Fruit fly (Drosophila melanogaster) whole organism, prepupa: ENCODE results near the gene Acp63F.
A peak's percentile ranks its signal among the peaks of the same experiment; 100 is the strongest.

Source experiments
- CG10631 ChIP-seq: fragments of 200-800 bp; sonication (Bioruptor generic); optimal IDR thresholded peaks from 2 replicates; lab custom pipeline; 2016; ENCODE audit warnings: missing biosample characterization, missing genetic modification characterization
- CG10669 ChIP-seq: fragments of 200-800 bp; sonication (Bioruptor generic); optimal IDR thresholded peaks from 3 replicates; lab custom pipeline; 2018; ENCODE audit warnings: missing biosample characterization, mild to moderate bottlenecking, missing genetic modification characterization, moderate library complexity
- CG11294 ChIP-seq: fragments of 200-800 bp; sonication (Bioruptor generic); IDR thresholded peaks from 2 replicates; pipeline ENCODE4 v1.3.6; 2022; ENCODE audit warnings: missing biosample characterization, missing genetic modification characterization
- CG11762 ChIP-seq: fragments of 200-800 bp; sonication (Bioruptor generic); optimal IDR thresholded peaks from 3 replicates; lab custom pipeline; 2016; ENCODE audit warnings: missing biosample characterization, missing genetic modification characterization; ENCODE audit not compliant: insufficient read depth
- CG11902 ChIP-seq: fragments of 200-800 bp; sonication (Bioruptor generic); optimal IDR thresholded peaks from 3 replicates; lab custom pipeline; 2016; ENCODE audit warnings: missing biosample characterization, missing genetic modification characterization
- CG1621 ChIP-seq: fragments of 200-800 bp; sonication (Bioruptor generic); optimal IDR thresholded peaks from 3 replicates; lab custom pipeline; 2018; ENCODE audit warnings: missing biosample characterization, mild to moderate bottlenecking, missing genetic modification characterization
- CG3032 ChIP-seq: fragments of 200-800 bp; optimal IDR thresholded peaks from 2 replicates; lab custom pipeline; 2019; ENCODE audit warnings: missing biosample characterization, mild to moderate bottlenecking, missing genetic modification characterization, moderate library complexity
- CG31627 ChIP-seq: fragments of 200-800 bp; sonication (Bioruptor generic); optimal IDR thresholded peaks from 3 replicates; lab custom pipeline; 2016; ENCODE audit warnings: missing biosample characterization, missing genetic modification characterization
- CG32006 ChIP-seq: fragments of 200-800 bp; sonication (Bioruptor generic); optimal IDR thresholded peaks from 3 replicates; lab custom pipeline; 2017; ENCODE audit warnings: missing biosample characterization, mild to moderate bottlenecking, missing genetic modification characterization
- CG34406 ChIP-seq: fragments of 200-800 bp; sonication (Bioruptor generic); optimal IDR thresholded peaks from 3 replicates; lab custom pipeline; 2016; ENCODE audit warnings: missing biosample characterization, missing genetic modification characterization
- CG4318 ChIP-seq: fragments of 200-800 bp; sonication (Bioruptor generic); optimal IDR thresholded peaks from 3 replicates; lab custom pipeline; 2017; ENCODE audit warnings: missing biosample characterization, mild to moderate bottlenecking, missing genetic modification characterization
- CG6163 ChIP-seq: fragments of 200-800 bp; sonication (Bioruptor generic); IDR thresholded peaks from 3 replicates; pipeline ENCODE4 v1.3.6; 2022; ENCODE audit warnings: missing biosample characterization, missing genetic modification characterization
- CG6276 ChIP-seq: fragments of 200-800 bp; sonication (Bioruptor generic); optimal IDR thresholded peaks from 2 replicates; lab custom pipeline; 2017; ENCODE audit warnings: missing biosample characterization, mild to moderate bottlenecking, missing genetic modification characterization
- CG6792 ChIP-seq: fragments of 200-800 bp; sonication (Bioruptor generic); optimal IDR thresholded peaks from 3 replicates; lab custom pipeline; 2016; ENCODE audit warnings: missing biosample characterization, missing genetic modification characterization
- CG6808 ChIP-seq: fragments of 200-800 bp; sonication (Bioruptor generic); optimal IDR thresholded peaks from 3 replicates; lab custom pipeline; 2017; ENCODE audit warnings: missing biosample characterization, missing genetic modification characterization, mild to moderate bottlenecking, moderate library complexity, missing genetic modification reagents
- CG6854 ChIP-seq: fragments of 200-800 bp; sonication (Bioruptor generic); optimal IDR thresholded peaks from 2 replicates; lab custom pipeline; 2017; ENCODE audit warnings: missing biosample characterization, mild to moderate bottlenecking, missing genetic modification characterization
- CG7368 ChIP-seq: fragments of 200-800 bp; sonication (Bioruptor generic); optimal IDR thresholded peaks from 3 replicates; lab custom pipeline; 2016; ENCODE audit warnings: missing biosample characterization, missing genetic modification characterization
- CG8119 ChIP-seq: fragments of 200-800 bp; sonication (Bioruptor generic); IDR thresholded peaks from 3 replicates; pipeline ENCODE4 v1.3.6; 2022; ENCODE audit warnings: missing biosample characterization, missing genetic modification characterization
- CG8632 ChIP-seq: fragments of 200-800 bp; sonication (Bioruptor generic); optimal IDR thresholded peaks from 3 replicates; lab custom pipeline; 2016; ENCODE audit warnings: missing biosample characterization, missing genetic modification characterization
- CG9139 ChIP-seq: fragments of 200-800 bp; sonication (Bioruptor generic); optimal IDR thresholded peaks from 3 replicates; lab custom pipeline; 2017; ENCODE audit warnings: missing biosample characterization, mild to moderate bottlenecking, missing genetic modification characterization
- Eip78C ChIP-seq: fragments of 200-800 bp; sonication (Bioruptor generic); peaks from one replicate; lab custom pipeline; 2016; ENCODE audit warnings: missing biosample characterization, missing genetic modification characterization
- Eip93F ChIP-seq: fragments of 200-800 bp; sonication (Bioruptor generic); optimal IDR thresholded peaks from 2 replicates; lab custom pipeline; 2016; ENCODE audit warnings: missing biosample characterization, mild to moderate bottlenecking, missing genetic modification characterization
- Ets21C ChIP-seq: fragments of 200-800 bp; sonication (Bioruptor generic); optimal IDR thresholded peaks from 3 replicates; lab custom pipeline; 2016; ENCODE audit warnings: missing biosample characterization, missing genetic modification characterization
- Ets96B ChIP-seq: fragments of 200-800 bp; optimal IDR thresholded peaks from 2 replicates; lab custom pipeline; 2019; ENCODE audit warnings: missing biosample characterization, mild to moderate bottlenecking, missing genetic modification characterization, moderate library complexity
- Gug ChIP-seq: fragments of 200-800 bp; sonication (Bioruptor generic); IDR thresholded peaks from 2 replicates; pipeline ENCODE4 v1.3.6; 2022; ENCODE audit warnings: missing biosample characterization, missing genetic modification characterization
- Hr38 ChIP-seq: sonication (Bioruptor generic); optimal IDR thresholded peaks from 2 replicates; lab custom pipeline; 2016; ENCODE audit warnings: missing biosample characterization, missing genetic modification characterization
- Hr39 ChIP-seq: fragments of 200-800 bp; sonication (Bioruptor generic); optimal IDR thresholded peaks from 2 replicates; lab custom pipeline; 2016; ENCODE audit warnings: missing biosample characterization, missing genetic modification characterization
- Hr4 ChIP-seq: fragments of 200-800 bp; sonication (Bioruptor generic); optimal IDR thresholded peaks from 3 replicates; lab custom pipeline; 2016; ENCODE audit warnings: missing biosample characterization, missing genetic modification characterization
- Met ChIP-seq: fragments of 200-800 bp; sonication (Bioruptor generic); optimal IDR thresholded peaks from 3 replicates; lab custom pipeline; 2016; ENCODE audit warnings: missing biosample characterization, missing genetic modification characterization
- Sox102F ChIP-seq: fragments of 200-800 bp; sonication (Bioruptor generic); optimal IDR thresholded peaks from 2 replicates; lab custom pipeline; 2016; ENCODE audit warnings: missing biosample characterization, mild to moderate bottlenecking, missing genetic modification characterization
- Sox14 ChIP-seq: fragments of 200-800 bp; sonication (Bioruptor generic); optimal IDR thresholded peaks from 3 replicates; lab custom pipeline; 2016; ENCODE audit warnings: missing biosample characterization, missing genetic modification characterization
- Sox15 ChIP-seq: fragments of 200-800 bp; sonication (Bioruptor generic); optimal IDR thresholded peaks from 3 replicates; lab custom pipeline; 2016; ENCODE audit warnings: missing biosample characterization, missing genetic modification characterization
- acj6 ChIP-seq: fragments of 200-800 bp; sonication (Bioruptor generic); optimal IDR thresholded peaks from 3 replicates; lab custom pipeline; 2016; ENCODE audit warnings: missing biosample characterization, missing genetic modification characterization
- dsx ChIP-seq: fragments of 200-800 bp; optimal IDR thresholded peaks from 3 replicates; lab custom pipeline; 2019; ENCODE audit warnings: missing biosample characterization, mild to moderate bottlenecking, missing genetic modification characterization, moderate library complexity; ENCODE audit not compliant: poor library complexity, severe bottlenecking
- eg ChIP-seq: fragments of 200-800 bp; sonication (Bioruptor generic); IDR thresholded peaks from 3 replicates; pipeline ENCODE4 v1.3.6; 2022; ENCODE audit warnings: missing biosample characterization, missing genetic modification characterization
- esn ChIP-seq: fragments of 200-800 bp; sonication (Bioruptor generic); optimal IDR thresholded peaks from 2 replicates; lab custom pipeline; 2016; ENCODE audit warnings: missing biosample characterization, mild to moderate bottlenecking, missing genetic modification characterization, moderate library complexity
- fd59A ChIP-seq: fragments of 200-800 bp; sonication (Bioruptor generic); optimal IDR thresholded peaks from 2 replicates; lab custom pipeline; 2017; ENCODE audit warnings: missing biosample characterization, mild to moderate bottlenecking, missing genetic modification characterization, missing genetic modification reagents
- fd85E ChIP-seq: fragments of 200-800 bp; sonication (Bioruptor generic); optimal IDR thresholded peaks from 3 replicates; lab custom pipeline; 2016; ENCODE audit warnings: missing biosample characterization, missing genetic modification characterization
- fkh ChIP-seq: fragments of 200-800 bp; sonication (Bioruptor generic); optimal IDR thresholded peaks from 3 replicates; lab custom pipeline; 2017; ENCODE audit warnings: missing biosample characterization, mild to moderate bottlenecking, missing genetic modification characterization, moderate library complexity
- lz ChIP-seq: fragments of 200-800 bp; sonication (Bioruptor generic); optimal IDR thresholded peaks from 3 replicates; lab custom pipeline; 2016; ENCODE audit warnings: missing biosample characterization, missing genetic modification characterization
- pdm3 ChIP-seq: fragments of 200-800 bp; sonication (Bioruptor generic); optimal IDR thresholded peaks from 3 replicates; lab custom pipeline; 2016; ENCODE audit warnings: missing biosample characterization, missing genetic modification characterization
- salr ChIP-seq, 2 experiments: fragments of 200-800 bp; sonication (Bioruptor generic); optimal IDR thresholded peaks; 3 replicates each; lab custom pipeline; 2016 to 2018; ENCODE audit warnings: missing biosample characterization in 2 of 2, missing genetic modification characterization in 2 of 2, mild to moderate bottlenecking in 1 of 2
- spab ChIP-seq: fragments of 200-800 bp; sonication (Bioruptor generic); optimal IDR thresholded peaks from 2 replicates; lab custom pipeline; 2017; ENCODE audit warnings: missing biosample characterization, mild to moderate bottlenecking, missing genetic modification characterization, missing genetic modification reagents
- ss ChIP-seq, 2 experiments: fragments of 200-800 bp; sonication (Bioruptor generic); optimal IDR thresholded peaks; 2 replicates in 1 of 2; 3 replicates in 1 of 2; lab custom pipeline; 2017 to 2018; ENCODE audit warnings: mild to moderate bottlenecking in 2 of 2, missing biosample characterization in 2 of 2, missing genetic modification characterization in 2 of 2, moderate library complexity in 1 of 2
- svp ChIP-seq: fragments of 200-800 bp; sonication (Bioruptor generic); peaks from one replicate; lab custom pipeline; 2016; ENCODE audit warnings: missing biosample characterization, missing genetic modification characterization

Gene Acp63F

DNA sequence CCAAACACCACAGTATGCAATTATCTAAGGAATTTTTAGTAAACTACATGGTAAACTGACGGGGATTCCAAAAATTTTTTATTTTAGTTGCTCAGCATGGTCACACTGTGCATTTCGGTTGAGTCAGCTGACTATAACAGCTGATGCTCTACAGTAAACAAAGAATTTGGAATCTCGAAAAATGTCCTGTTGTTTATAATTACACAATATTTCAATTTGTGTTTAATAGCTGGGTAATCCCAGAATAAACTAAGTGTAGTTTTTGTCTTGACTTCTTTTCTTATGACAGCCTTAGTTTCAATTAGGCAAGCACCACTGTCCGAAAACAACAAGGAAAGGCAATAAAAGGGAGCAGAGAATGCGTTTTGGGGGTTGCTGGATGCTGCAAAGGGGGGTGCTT lies 30.5 kb downstream of the Acp63F start (continued):
- TF ChIP-seq acj6 (GFP tag; lab: Kevin White, UChicago) (peak; percentile 38), svp (GFP tag; lab: Kevin White, UChicago) (no peak), CG10669 (GFP tag; lab: Kevin White, UChicago) (no peak), Ets21C (GFP tag; lab: Kevin White, UChicago) (peak; percentile 66), Eip93F (GFP tag; lab: Kevin White, UChicago) (no peak), CG32006 (GFP tag; lab: Kevin White, UChicago) (peak; percentile 36), Eip78C (GFP tag; lab: Kevin White, UChicago) (peak; percentile 77), Sox102F (peak; percentile 27), CG31627 (GFP tag; lab: Kevin White, UChicago) (peak; percentile 69), CG4318 (GFP tag; lab: Kevin White, UChicago) (peak; percentile 58), eg (GFP tag; lab: Robert Waterston, UW) (peak; percentile 27; the same call in 1 of the 3 replicates), fd85E (GFP tag; lab: Kevin White, UChicago) (no peak), spab (no peak), Met (GFP tag; lab: Kevin White, UChicago) (peak; percentile 57), Hr39 (GFP tag; lab: Kevin White, UChicago) (peak; percentile 71), Gug (GFP tag; lab: Robert Waterston, UW) (no peak), CG34406 (GFP tag; lab: Kevin White, UChicago) (no peak), esn (GFP tag; lab: Kevin White, UChicago) (peak; percentile 23), CG6163 (GFP tag; lab: Robert Waterston, UW) (peak; percentile 40), salr (GFP tag; optimal IDR thresholded peaks at IDR 0.05; lab: Kevin White, UChicago) (no peak), CG10631 (GFP tag; lab: Kevin White, UChicago) (peak; percentile 32), fkh (GFP tag; lab: Kevin White, UChicago) (no peak), fd59A (peak; percentile 14), Hr38 (GFP tag; lab: Kevin White, UChicago) (no peak), CG8119 (no peak)

DNA sequence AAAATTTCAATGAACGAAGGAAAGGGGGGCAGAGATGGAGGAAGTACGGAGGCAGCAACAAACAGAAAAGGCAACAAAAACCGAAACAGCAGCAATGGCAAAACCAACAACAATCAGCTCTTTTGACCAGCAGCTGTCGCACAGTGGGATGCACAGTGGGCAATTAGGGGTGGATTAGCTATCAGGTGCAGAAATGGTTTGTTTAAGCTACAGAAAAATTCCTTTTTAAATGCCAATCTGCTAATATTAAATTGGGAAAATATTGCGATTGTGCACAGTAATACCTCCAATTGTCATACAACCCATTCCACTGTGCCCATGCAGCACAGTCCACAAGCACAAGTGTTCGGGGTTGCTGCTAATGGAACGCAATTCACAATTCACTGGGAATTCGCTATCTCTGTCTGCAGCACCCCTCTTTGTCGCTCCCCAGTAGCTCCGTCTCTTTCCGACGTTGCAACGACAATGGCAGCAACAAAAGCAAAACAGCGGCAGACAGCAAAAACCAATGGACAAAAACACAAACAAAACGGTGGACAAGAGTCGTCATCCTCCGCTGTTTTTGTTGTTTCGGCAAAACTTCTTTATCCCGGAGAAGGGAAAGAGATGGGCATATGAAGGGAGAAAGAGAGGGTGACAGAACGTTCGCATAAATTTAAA lies 31.0 kb downstream of the Acp63F start:
- TF ChIP-seq CG6276 (GFP tag; lab: Kevin White, UChicago) (peak; percentile 94), CG4318 (GFP tag; lab: Kevin White, UChicago) (peak; percentile 98), fd59A (peak; percentile 97), Hr38 (GFP tag; lab: Kevin White, UChicago) (peak; percentile 97), Hr4 (GFP tag; lab: Kevin White, UChicago) (peak; percentile 99), Sox15 (GFP tag; lab: Kevin White, UChicago) (peak; percentile 99), CG1621 (tag; lab: Kevin White, UChicago) (peak; percentile 99), Sox14 (GFP tag; lab: Kevin White, UChicago) (peak; percentile 99), Ets96B (tag; lab: Kevin White, UChicago) (peak; percentile 95), dsx (peak; percentile 96), CG8119 (peak; percentile 99), CG11294 (GFP tag; lab: Robert Waterston, UW) (peak; percentile 98), Sox102F (peak; percentile 99), CG10669 (GFP tag; lab: Kevin White, UChicago) (peak; percentile 95), CG31627 (GFP tag; lab: Kevin White, UChicago) (peak; percentile 99), pdm3 (GFP tag; lab: Kevin White, UChicago) (peak; percentile 99), CG11762 (GFP tag; lab: Kevin White, UChicago) (peak; percentile 97), CG6808 (peak; percentile 89), Eip93F (GFP tag; lab: Kevin White, UChicago) (peak; percentile 97), CG32006 (GFP tag; lab: Kevin White, UChicago) (peak; percentile 99), esn (GFP tag; lab: Kevin White, UChicago) (peak; percentile 99), lz (GFP tag; lab: Kevin White, UChicago) (peak; percentile 99), CG9139 (GFP tag; lab: Kevin White, UChicago) (peak; percentile 90), CG6792 (GFP tag; lab: Kevin White, UChicago) (peak; percentile 99), CG10631 (GFP tag; lab: Kevin White, UChicago) (peak; percentile 99), CG8632 (peak; percentile 98), Hr39 (GFP tag; lab: Kevin White, UChicago) (peak; percentile 99), ss (GFP tag; optimal IDR thresholded peaks at IDR 0.05; lab: Kevin White, UChicago) (peak; percentile 88 to 98), eg (GFP tag; lab: Robert Waterston, UW) (peak; percentile 99), CG11902 (GFP tag; lab: Kevin White, UChicago) (peak; percentile 98), CG3032 (tag; lab: Kevin White, UChicago) (peak; percentile 93), CG7368 (GFP tag; lab: Kevin White, UChicago) (peak; percentile 98), CG6854 (peak; percentile 91), salr (GFP tag; optimal IDR thresholded peaks at IDR 0.05; lab: Kevin White, UChicago) (peak; percentile 96 to 98), CG34406 (GFP tag; lab: Kevin White, UChicago) (peak; percentile 99), Ets21C (GFP tag; lab: Kevin White, UChicago) (peak; percentile 99)
